Worm (Caenorhabditis elegans): Measurements from ENCODE around the gene mff-1.

The mff-1 gene

DNA sequence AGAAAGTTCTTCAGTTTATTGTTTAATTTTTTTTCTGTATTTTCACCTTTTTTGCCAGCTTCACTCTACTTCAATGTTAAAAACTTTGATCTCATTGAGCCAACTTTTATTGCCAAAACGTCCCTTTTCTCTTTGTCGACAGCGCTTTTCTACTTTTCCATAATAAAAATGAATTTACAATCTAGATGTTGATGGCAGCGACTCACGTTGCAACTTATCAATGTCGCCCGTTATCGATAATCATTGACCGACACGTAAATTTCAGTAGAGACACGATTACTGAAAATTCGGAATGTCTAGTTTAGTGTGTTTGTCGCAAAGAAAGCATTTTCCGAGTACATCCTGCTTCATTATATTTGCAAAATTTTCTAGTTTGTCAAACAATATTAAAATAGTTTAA, 7.3 kb downstream of the mff-1 start:
- TF ChIP-seq lin-13 (tag; optimal IDR thresholded peaks at IDR 0.05): no peak

ce11 chrX:12978569-12978968, 8.4 kb downstream of the mff-1 start:
- TF ChIP-seq nhr-2 (tag; optimal IDR thresholded peaks at IDR 0.05) (no peak), nhr-28 (tag; optimal IDR thresholded peaks at IDR 0.05) (no peak), lin-32 (GFP tag; optimal IDR thresholded peaks at IDR 0.05) (no peak), blmp-1 (tag; optimal IDR thresholded peaks at IDR 0.05) (no peak), unc-62 (GFP tag; optimal IDR thresholded peaks at IDR 0.05) (no peak), elt-1 (tag; optimal IDR thresholded peaks at IDR 0.05; ENCODE audit: borderline replicate concordance, insufficient read depth) (no peak), nhr-12 (tag; optimal IDR thresholded peaks at IDR 0.05) (no peak), sem-2 (GFP tag; optimal IDR thresholded peaks at IDR 0.05) (no peak)

DNA sequence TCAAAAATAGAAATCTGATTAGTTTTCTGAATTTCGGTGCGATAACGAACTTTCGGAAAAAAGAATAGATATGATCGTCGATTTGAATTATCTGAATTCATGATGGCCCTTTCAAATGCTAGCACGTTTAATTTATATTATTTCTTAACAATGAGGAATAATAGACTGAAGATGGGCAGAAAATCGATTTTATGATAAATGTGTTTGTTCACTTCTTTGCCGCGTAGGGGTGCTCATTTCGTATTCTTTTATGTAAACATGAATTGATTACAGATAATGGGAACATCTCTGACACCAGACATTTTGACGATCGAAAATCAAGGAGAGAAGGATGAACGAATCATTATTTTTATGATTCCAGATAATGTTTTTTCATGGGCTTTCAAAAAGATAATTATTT, 9.6 kb downstream of the mff-1 start, which contains the start of gene F11C1.9:
Gene F11C1.9 (minus strand): TSS at position 101 of the 400 bp plus-strand sequence.
- no peak for TF ChIP-seq ces-1 (GFP tag; optimal IDR thresholded peaks at IDR 0.05)
- TF ChIP-seq nhr-76 (tag; optimal IDR thresholded peaks at IDR 0.05): no peak
- no peak for TF ChIP-seq nhr-28 (tag; optimal IDR thresholded peaks at IDR 0.05)
- no peak for TF ChIP-seq ceh-39 (tag; optimal IDR thresholded peaks at IDR 0.05)
- TF ChIP-seq tbx-8 (GFP tag; optimal IDR thresholded peaks at IDR 0.05): no peak
- TF ChIP-seq elt-1 (tag; optimal IDR thresholded peaks at IDR 0.05; ENCODE audit: borderline replicate concordance, insufficient read depth): no peak
- TF ChIP-seq zip-8 (tag; optimal IDR thresholded peaks at IDR 0.05): no peak
- no peak for TF ChIP-seq mab-5 (tag; optimal IDR thresholded peaks at IDR 0.05)
- no peak for TF ChIP-seq bed-3 (GFP tag; optimal IDR thresholded peaks at IDR 0.05)
- TF ChIP-seq ztf-11 (tag; optimal IDR thresholded peaks at IDR 0.05): no peak
- no peak for TF ChIP-seq snpc-4 (tag; optimal IDR thresholded peaks at IDR 0.05)
- TF ChIP-seq pha-4 (tag; optimal IDR thresholded peaks at IDR 0.05): no peak
- no peak for TF ChIP-seq nhr-12 (tag; optimal IDR thresholded peaks at IDR 0.05)
- TF ChIP-seq sem-2 (GFP tag; optimal IDR thresholded peaks at IDR 0.05): no peak
- TF ChIP-seq blmp-1 (tag; optimal IDR thresholded peaks at IDR 0.05): no peak
- no peak for TF ChIP-seq hlh-1 (tag; optimal IDR thresholded peaks at IDR 0.05)
- TF ChIP-seq cnd-1 (tag; optimal IDR thresholded peaks at IDR 0.05): no peak

DNA sequence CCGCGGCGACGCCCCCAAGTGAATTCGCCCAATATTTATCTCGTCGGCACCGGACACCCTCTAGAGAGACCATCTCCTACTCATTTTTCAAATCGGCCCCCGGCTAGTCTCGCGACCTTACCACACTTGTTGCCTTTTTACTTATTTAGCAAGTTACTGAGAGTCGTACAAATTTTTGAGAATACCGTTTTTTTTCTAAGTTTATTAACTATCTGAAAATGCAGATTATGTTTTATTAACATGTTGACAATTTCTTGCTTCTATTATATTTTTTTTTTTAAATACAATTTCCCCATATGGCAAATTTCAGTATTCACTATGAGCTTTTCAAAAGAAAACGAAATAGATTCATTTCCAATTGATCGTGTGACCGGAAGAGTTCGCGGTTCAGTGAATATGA, 10.2 kb downstream of the mff-1 start, which contains the start of the genes F11C1.4 and F11C1.10:
Gene F11C1.4 (plus strand): TSS at position 301 of the 400 bp plus-strand sequence.
Gene F11C1.10 (plus strand): TSS at position 309 of the 400 bp plus-strand sequence.
- TF ChIP-seq sptf-1 (tag; optimal IDR thresholded peaks at IDR 0.05) (no peak), nhr-76 (tag; optimal IDR thresholded peaks at IDR 0.05) (no peak), lin-32 (GFP tag; optimal IDR thresholded peaks at IDR 0.05) (no peak), mls-2 (tag; optimal IDR thresholded peaks at IDR 0.05) (no peak), tbx-8 (GFP tag; optimal IDR thresholded peaks at IDR 0.05) (no peak), unc-62 (GFP tag; optimal IDR thresholded peaks at IDR 0.05) (no peak), zip-8 (tag; optimal IDR thresholded peaks at IDR 0.05) (no peak), ceh-83 (GFP tag; optimal IDR thresholded peaks at IDR 0.05) (no peak), ceh-39 (tag; optimal IDR thresholded peaks at IDR 0.05) (no peak), unc-120 (tag; optimal IDR thresholded peaks at IDR 0.05; ENCODE audit: poor library complexity, severe bottlenecking) (no peak), M03D4.4 (tag; optimal IDR thresholded peaks at IDR 0.05) (no peak), pha-4 (tag; optimal IDR thresholded peaks at IDR 0.05) (no peak), nhr-2 (tag; optimal IDR thresholded peaks at IDR 0.05) (no peak)

- TF ChIP-seq nhr-2 (tag; optimal IDR thresholded peaks at IDR 0.05) (no peak), hlh-1 (tag; optimal IDR thresholded peaks at IDR 0.05) (peak; percentile 5), mep-1 (tag; optimal IDR thresholded peaks at IDR 0.05) (peak; percentile 73), flh-1 (GFP tag; optimal IDR thresholded peaks at IDR 0.05) (no peak), pha-4 (tag; optimal IDR thresholded peaks at IDR 0.05) (peak; percentile 40), ztf-11 (tag; optimal IDR thresholded peaks at IDR 0.05) (no peak), lin-32 (GFP tag; optimal IDR thresholded peaks at IDR 0.05) (no peak), lin-13 (tag; optimal IDR thresholded peaks at IDR 0.05) (peak; percentile 44), snpc-4 (tag; optimal IDR thresholded peaks at IDR 0.05) (no peak), unc-39 (tag; optimal IDR thresholded peaks at IDR 0.05) (no peak), nhr-237 (tag; optimal IDR thresholded peaks at IDR 0.05) (peak; percentile 36), unc-62 (GFP tag; optimal IDR thresholded peaks at IDR 0.05) (no peak), drap-1 (GFP tag; optimal IDR thresholded peaks at IDR 0.05) (no peak), unc-120 (tag; optimal IDR thresholded peaks at IDR 0.05; ENCODE audit: poor library complexity, severe bottlenecking) (no peak), blmp-1 (tag; optimal IDR thresholded peaks at IDR 0.05) (no peak), elt-1 (tag; optimal IDR thresholded peaks at IDR 0.05; ENCODE audit: borderline replicate concordance, insufficient read depth) (no peak), zip-8 (tag; optimal IDR thresholded peaks at IDR 0.05) (no peak), mab-5 (tag; optimal IDR thresholded peaks at IDR 0.05) (no peak), ces-1 (GFP tag; optimal IDR thresholded peaks at IDR 0.05) (no peak), ceh-39 (tag; optimal IDR thresholded peaks at IDR 0.05) (no peak), nhr-76 (tag; optimal IDR thresholded peaks at IDR 0.05) (no peak), bed-3 (GFP tag; optimal IDR thresholded peaks at IDR 0.05) (no peak), tbx-8 (GFP tag; optimal IDR thresholded peaks at IDR 0.05) (no peak), mls-2 (tag; optimal IDR thresholded peaks at IDR 0.05) (peak; percentile 38), sem-2 (GFP tag; optimal IDR thresholded peaks at IDR 0.05) (no peak), nhr-28 (tag; optimal IDR thresholded peaks at IDR 0.05) (no peak), M03D4.4 (tag; optimal IDR thresholded peaks at IDR 0.05) (peak; percentile 5), ham-2 (GFP tag; optimal IDR thresholded peaks at IDR 0.05) (no peak), elt-3 (tag; optimal IDR thresholded peaks at IDR 0.05) (no peak), nhr-12 (tag; optimal IDR thresholded peaks at IDR 0.05) (no peak)
Observed at ce11 chrX:12975595-12976089, 11.4 kb downstream of the mff-1 start, which contains the start of gene ppk-3. ppk-3 (minus strand) TSS chrX:12975645.

All from whole organism, mixed stage, embryonic.